Fruit fly (Drosophila melanogaster) whole organism, embryonic: ENCODE measurements around the gene Vlet.
A peak's percentile ranks its signal among the peaks of the same experiment; 100 is the strongest.

Experiments used
- Antp ChIP-seq: fragments of 200-800 bp; sonication (Bioruptor generic); optimal IDR thresholded peaks from 3 replicates; lab custom pipeline; 2016; ENCODE audit warnings: missing biosample characterization, missing genetic modification characterization
- Blimp-1 ChIP-seq: fragments of 200-800 bp; sonication (Bioruptor generic); optimal IDR thresholded peaks from 3 replicates; lab custom pipeline; 2018; ENCODE audit warnings: missing biosample characterization, missing genetic modification characterization, mild to moderate bottlenecking, moderate library complexity, missing genetic modification reagents
- CG10267 ChIP-seq: fragments of 200-800 bp; sonication (Bioruptor generic); optimal IDR thresholded peaks from 2 replicates; lab custom pipeline; 2018; ENCODE audit warnings: missing biosample characterization, mild to moderate bottlenecking, missing genetic modification characterization, moderate library complexity
- CG10654 ChIP-seq: fragments of 200-800 bp; sonication (Bioruptor generic); optimal IDR thresholded peaks from 2 replicates; lab custom pipeline; 2016; ENCODE audit warnings: missing biosample characterization, missing genetic modification characterization
- CG11504 ChIP-seq: fragments of 200-800 bp; sonication (Bioruptor generic); optimal IDR thresholded peaks from 3 replicates; lab custom pipeline; 2019; ENCODE audit warnings: missing biosample characterization, mild to moderate bottlenecking, missing genetic modification characterization, moderate library complexity
- CG12071 ChIP-seq: fragments of 200-800 bp; sonication (Bioruptor generic); optimal IDR thresholded peaks from 3 replicates; lab custom pipeline; 2018; ENCODE audit warnings: missing biosample characterization, mild to moderate bottlenecking, missing genetic modification characterization
- CG13287 ChIP-seq: fragments of 200-800 bp; sonication (Bioruptor generic); IDR thresholded peaks from 2 replicates; pipeline ENCODE4 v1.3.6; 2022; ENCODE audit warnings: missing biosample characterization, missing genetic modification characterization; ENCODE audit not compliant: partially characterized antibody
- CG14050 ChIP-seq: fragments of 200-800 bp; sonication (Bioruptor generic); IDR thresholded peaks from 3 replicates; pipeline ENCODE4 v1.3.6; 2022; ENCODE audit warnings: missing biosample characterization, missing genetic modification characterization
- CG15696 ChIP-seq: fragments of 200-800 bp; sonication (Bioruptor generic); optimal IDR thresholded peaks from 2 replicates; lab custom pipeline; 2019; ENCODE audit warnings: missing biosample characterization, mild to moderate bottlenecking, missing genetic modification characterization, moderate library complexity
- CG16813 ChIP-seq: fragments of 200-800 bp; sonication (Bioruptor generic); IDR thresholded peaks from 3 replicates; pipeline ENCODE4 v1.3.6; 2022; ENCODE audit warnings: missing biosample characterization, missing genetic modification characterization; ENCODE audit not compliant: partially characterized antibody
- CG17802 ChIP-seq: fragments of 200-800 bp; sonication (Bioruptor generic); optimal IDR thresholded peaks from 2 replicates; lab custom pipeline; 2018; ENCODE audit warnings: missing biosample characterization, mild to moderate bottlenecking, missing genetic modification characterization, moderate library complexity
- CG17829 ChIP-seq: fragments of 200-800 bp; optimal IDR thresholded peaks from 2 replicates; lab custom pipeline; 2019; ENCODE audit warnings: missing biosample characterization, mild to moderate bottlenecking, missing genetic modification characterization, moderate library complexity
- CG18764 ChIP-seq: fragments of 200-800 bp; sonication (Bioruptor generic); optimal IDR thresholded peaks from 3 replicates; lab custom pipeline; 2016; ENCODE audit warnings: missing biosample characterization, missing genetic modification characterization
- CG31365 ChIP-seq: fragments of 200-800 bp; sonication (Bioruptor generic); optimal IDR thresholded peaks from 2 replicates; lab custom pipeline; 2018; ENCODE audit warnings: missing biosample characterization, mild to moderate bottlenecking, missing genetic modification characterization
- CG3163 ChIP-seq: fragments of 200-800 bp; sonication (Bioruptor generic); optimal IDR thresholded peaks from 3 replicates; lab custom pipeline; 2016; ENCODE audit warnings: missing biosample characterization, missing genetic modification characterization
- CG3407 ChIP-seq: fragments of 200-800 bp; sonication (Bioruptor generic); optimal IDR thresholded peaks from 2 replicates; lab custom pipeline; 2018; ENCODE audit warnings: missing biosample characterization, mild to moderate bottlenecking, missing genetic modification characterization
- CG4820 ChIP-seq: fragments of 200-800 bp; sonication (Bioruptor generic); optimal IDR thresholded peaks from 3 replicates; lab custom pipeline; 2016; ENCODE audit warnings: missing biosample characterization, missing genetic modification characterization
- CG7745 ChIP-seq: fragments of 200-800 bp; sonication (Bioruptor generic); optimal IDR thresholded peaks from 2 replicates; lab custom pipeline; 2018; ENCODE audit warnings: missing biosample characterization, mild to moderate bottlenecking, missing genetic modification characterization, moderate library complexity
- CG7786 ChIP-seq: fragments of 200-800 bp; sonication (Bioruptor generic); optimal IDR thresholded peaks from 2 replicates; lab custom pipeline; 2016; ENCODE audit warnings: missing biosample characterization, missing genetic modification characterization
- CG7839 ChIP-seq: fragments of 200-800 bp; sonication (Bioruptor generic); optimal IDR thresholded peaks from 3 replicates; lab custom pipeline; 2018; ENCODE audit warnings: missing biosample characterization, mild to moderate bottlenecking, missing genetic modification characterization, moderate library complexity
- CG8089 ChIP-seq: fragments of 200-800 bp; sonication (Bioruptor generic); optimal IDR thresholded peaks from 3 replicates; lab custom pipeline; 2016; ENCODE audit warnings: missing biosample characterization, missing genetic modification characterization
- CG8924 ChIP-seq: fragments of 200-800 bp; optimal IDR thresholded peaks from 3 replicates; lab custom pipeline; 2019; ENCODE audit warnings: missing biosample characterization, mild to moderate bottlenecking, missing genetic modification characterization, moderate library complexity
- CG9817 ChIP-seq: fragments of 200-800 bp; sonication (Bioruptor generic); optimal IDR thresholded peaks from 2 replicates; lab custom pipeline; 2018; ENCODE audit warnings: missing biosample characterization, mild to moderate bottlenecking, missing genetic modification characterization, moderate library complexity
- Chrac-16 ChIP-seq: fragments of 200-800 bp; sonication (Bioruptor generic); optimal IDR thresholded peaks from 3 replicates; lab custom pipeline; 2016; ENCODE audit warnings: missing biosample characterization, missing genetic modification characterization
- Dll ChIP-seq: fragments of 200-800 bp; sonication (Bioruptor generic); IDR thresholded peaks from 4 replicates; pipeline ENCODE4 v1.3.6; 2022; ENCODE audit warnings: missing biosample characterization, missing genetic modification characterization; ENCODE audit not compliant: partially characterized antibody
- E2f2 ChIP-seq: fragments of 200-800 bp; sonication (Bioruptor generic); IDR thresholded peaks from 2 replicates; pipeline ENCODE4 v1.3.6; 2022; ENCODE audit warnings: missing biosample characterization, missing genetic modification characterization
- HHEX ChIP-seq: fragments of 200-800 bp; sonication (Bioruptor generic); optimal IDR thresholded peaks from 3 replicates; lab custom pipeline; 2017; ENCODE audit warnings: missing biosample characterization, mild to moderate bottlenecking, missing genetic modification characterization, missing genetic modification reagents
- Hsf ChIP-seq: fragments of 200-800 bp; sonication (Bioruptor generic); optimal IDR thresholded peaks from 3 replicates; lab custom pipeline; 2016; ENCODE audit warnings: missing biosample characterization, missing genetic modification characterization
- MESR4 ChIP-seq: fragments of 200-800 bp; sonication (Bioruptor generic); optimal IDR thresholded peaks from 2 replicates; lab custom pipeline; 2018; ENCODE audit warnings: missing biosample characterization, mild to moderate bottlenecking, missing genetic modification characterization, moderate library complexity
- Med ChIP-seq: fragments of 200-800 bp; sonication (Bioruptor generic); peaks from one replicate; lab custom pipeline; 2016; ENCODE audit warnings: missing biosample characterization, missing genetic modification characterization, mild to moderate bottlenecking, inconsistent platforms, moderate library complexity
- Sin3A ChIP-seq: fragments of >200 bp; optimal IDR thresholded peaks from 2 replicates; lab custom pipeline; 2018
- Sox100B ChIP-seq: fragments of 200-800 bp; sonication (Bioruptor generic); optimal IDR thresholded peaks from 3 replicates; lab custom pipeline; 2018; ENCODE audit warnings: missing biosample characterization, mild to moderate bottlenecking, missing genetic modification characterization
- Tbp ChIP-seq: fragments of >200 bp; optimal IDR thresholded peaks from 2 replicates; lab custom pipeline; 2018; ENCODE audit warnings: missing biosample characterization, missing genetic modification characterization
- Xbp1 ChIP-seq: fragments of 200-800 bp; sonication (Bioruptor generic); optimal IDR thresholded peaks from 3 replicates; lab custom pipeline; 2016; ENCODE audit warnings: missing biosample characterization, mild to moderate bottlenecking, missing genetic modification characterization
- caup ChIP-seq: fragments of 200-800 bp; sonication (Bioruptor generic); optimal IDR thresholded peaks from 3 replicates; lab custom pipeline; 2017; ENCODE audit warnings: missing biosample characterization, mild to moderate bottlenecking, missing genetic modification characterization, moderate library complexity; ENCODE audit not compliant: severe bottlenecking
- cg ChIP-seq: fragments of 200-800 bp; sonication (Bioruptor generic); optimal IDR thresholded peaks from 3 replicates; lab custom pipeline; 2019; ENCODE audit warnings: missing biosample characterization, mild to moderate bottlenecking, missing genetic modification characterization, moderate library complexity
- chinmo ChIP-seq: fragments of 200-800 bp; sonication (Bioruptor generic); IDR thresholded peaks from 4 replicates; pipeline ENCODE4 v1.3.6; 2022; ENCODE audit warnings: missing biosample characterization, missing genetic modification characterization; ENCODE audit not compliant: partially characterized antibody
- gce ChIP-seq: fragments of 200-800 bp; sonication (Bioruptor generic); IDR thresholded peaks from 3 replicates; pipeline ENCODE4 v1.3.6; 2022; ENCODE audit warnings: missing biosample characterization, missing genetic modification characterization
- gcm2 ChIP-seq: fragments of 200-800 bp; sonication (Bioruptor generic); optimal IDR thresholded peaks from 2 replicates; lab custom pipeline; 2016; ENCODE audit warnings: missing biosample characterization, missing genetic modification characterization
- ham ChIP-seq: fragments of 200-800 bp; sonication (Bioruptor generic); IDR thresholded peaks from 2 replicates; pipeline ENCODE4 v1.3.6; 2022; ENCODE audit warnings: missing biosample characterization, missing genetic modification characterization
- hbn ChIP-seq: fragments of 200-800 bp; sonication (Bioruptor generic); IDR thresholded peaks from 2 replicates; pipeline ENCODE4 v1.3.6; 2022; ENCODE audit warnings: missing biosample characterization, missing genetic modification characterization; ENCODE audit not compliant: partially characterized antibody
- hth ChIP-seq: fragments of >200 bp; optimal IDR thresholded peaks from 2 replicates; lab custom pipeline; 2017; ENCODE audit warnings: inconsistent platforms
- inv ChIP-seq: fragments of 200-800 bp; sonication (Bioruptor generic); IDR thresholded peaks from 2 replicates; pipeline ENCODE4 v1.3.6; 2022; ENCODE audit warnings: missing biosample characterization, missing genetic modification characterization; ENCODE audit not compliant: partially characterized antibody
- nerfin-2 ChIP-seq: fragments of 200-800 bp; sonication (Bioruptor generic); IDR thresholded peaks from 2 replicates; pipeline ENCODE4 v1.3.6; 2022; ENCODE audit warnings: missing biosample characterization, missing genetic modification characterization; ENCODE audit not compliant: partially characterized antibody
- prd ChIP-seq, 3 experiments: fragments of >200 bp in 2 of 3; fragments of 200-800 bp in 1 of 3; sonication (Bioruptor generic) in 1 of 3; optimal IDR thresholded peaks in 2 of 3; IDR thresholded peaks in 1 of 3; 2 replicates in 2 of 3; 3 replicates in 1 of 3; pipeline versions ENCODE4 v1.3.6 to Lab custom; 2017 to 2022; ENCODE audit warnings: missing biosample characterization in 1 of 3, missing genetic modification characterization in 1 of 3
- scrt ChIP-seq: fragments of 200-800 bp; sonication (Bioruptor generic); optimal IDR thresholded peaks from 2 replicates; lab custom pipeline; 2018; ENCODE audit warnings: missing biosample characterization, mild to moderate bottlenecking, missing genetic modification characterization, moderate library complexity
- sima ChIP-seq: fragments of 200-800 bp; sonication (Bioruptor generic); optimal IDR thresholded peaks from 2 replicates; lab custom pipeline; 2016; ENCODE audit warnings: missing biosample characterization, missing genetic modification characterization
- slp2 ChIP-seq: fragments of 200-800 bp; sonication (Bioruptor generic); optimal IDR thresholded peaks from 2 replicates; lab custom pipeline; 2016; ENCODE audit warnings: missing biosample characterization, missing genetic modification characterization
- trh ChIP-seq: fragments of 200-800 bp; sonication (Bioruptor generic); optimal IDR thresholded peaks from 2 replicates; lab custom pipeline; 2016; ENCODE audit warnings: missing biosample characterization, missing genetic modification characterization
- usp ChIP-seq: fragments of >200 bp; optimal IDR thresholded peaks from 2 replicates; lab custom pipeline; 2017; ENCODE audit warnings: missing biosample characterization, missing genetic modification characterization

Gene Vlet

DNA sequence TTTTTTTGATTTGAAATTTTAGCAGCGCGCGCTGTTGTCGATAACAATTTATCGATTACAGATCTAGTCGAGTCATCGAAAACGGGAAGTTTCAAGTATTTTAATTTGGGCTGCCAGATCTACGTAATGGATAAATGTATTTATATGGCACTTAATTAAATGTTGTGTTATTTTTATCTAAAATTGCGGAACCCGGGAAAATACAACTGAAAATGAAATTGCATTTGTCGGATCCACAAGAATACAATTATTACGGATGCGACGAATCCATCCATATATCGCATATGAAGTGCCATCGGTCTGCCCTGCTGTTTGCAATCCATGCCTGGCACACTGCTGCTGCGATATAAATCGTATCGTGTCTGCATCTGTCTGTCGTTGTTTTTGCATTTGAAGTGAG lies 41.7 kb upstream of the Vlet start, which contains the start of gene Tango10 (continued):
- TF ChIP-seq sima: no peak
- TF ChIP-seq scrt: no peak
- TF ChIP-seq nerfin-2 (GFP tag; lab: Robert Waterston, UW): peak; percentile 74
- peak; percentile 52 for TF ChIP-seq CG7786 (GFP tag; lab: Kevin White, UChicago)
- TF ChIP-seq E2f2: peak; percentile 88
- TF ChIP-seq CG11504: no peak
- peak; percentile 5 for TF ChIP-seq cg (GFP tag; lab: Kevin White, UChicago)
- peak; percentile 96 for TF ChIP-seq CG18764 (GFP tag; lab: Kevin White, UChicago)
- TF ChIP-seq gce (GFP tag; lab: Robert Waterston, UW): no peak
- TF ChIP-seq ham: no peak
- TF ChIP-seq Sox100B: no peak
- TF ChIP-seq Hsf (GFP tag; lab: Kevin White, UChicago): peak; percentile 54
- peak; percentile 20 for TF ChIP-seq CG7839 (tag; lab: Kevin White, UChicago)
- TF ChIP-seq Dll: peak; percentile 86
- TF ChIP-seq slp2 (GFP tag; lab: Kevin White, UChicago): peak; percentile 35
- no peak for TF ChIP-seq CG17802
- no peak for TF ChIP-seq CG7745
- no peak for TF ChIP-seq CG12071
- TF ChIP-seq prd (optimal IDR thresholded peaks at IDR 0.05; lab: Kevin White, UChicago): no peak
- TF ChIP-seq prd (GFP tag; IDR thresholded peaks at IDR 0.05; lab: Robert Waterston, UW): peak; percentile 71
- peak; percentile 64 for TF ChIP-seq Sin3A (lab: Kevin White, UChicago)
- peak; percentile 7 for TF ChIP-seq trh (GFP tag; lab: Kevin White, UChicago)
- TF ChIP-seq Chrac-16 (GFP tag; lab: Kevin White, UChicago): peak; percentile 55
- peak; percentile 78 for TF ChIP-seq Med (GFP tag; lab: Kevin White, UChicago)
- TF ChIP-seq CG14050: 0 out of 3 replicates have a peak, but pooled peaks have one; percentile 11
- TF ChIP-seq hbn (GFP tag; lab: Robert Waterston, UW): peak; percentile 75
- no peak for TF ChIP-seq usp (GFP tag; lab: Kevin White, UChicago)
- no peak for TF ChIP-seq HHEX (GFP tag; lab: Kevin White, UChicago)
- peak; percentile 82 for TF ChIP-seq inv (GFP tag; lab: Robert Waterston, UW)
- TF ChIP-seq CG3163: peak; percentile 15
- TF ChIP-seq gcm2 (GFP tag; lab: Kevin White, UChicago): peak; percentile 21
- TF ChIP-seq CG4820 (GFP tag; lab: Kevin White, UChicago): peak; percentile 46
- peak; percentile 67 for TF ChIP-seq Xbp1 (GFP tag; lab: Kevin White, UChicago)
- TF ChIP-seq CG10654 (GFP tag; lab: Kevin White, UChicago): peak; percentile 12
- TF ChIP-seq CG8089 (GFP tag; lab: Kevin White, UChicago): peak; percentile 54
- peak; percentile 70 for TF ChIP-seq CG15696 (tag; lab: Kevin White, UChicago)
- TF ChIP-seq chinmo (GFP tag; lab: Robert Waterston, UW): peak; percentile 77; the same call in 2 of the 4 replicates
- no peak for TF ChIP-seq hth (lab: Kevin White, UChicago)
- no peak for TF ChIP-seq CG3407
- TF ChIP-seq caup (GFP tag; lab: Kevin White, UChicago): peak; percentile 40
- peak; percentile 43 for TF ChIP-seq CG8924 (tag; lab: Kevin White, UChicago)
- TF ChIP-seq CG9817 (tag; lab: Kevin White, UChicago): peak; percentile 43
- no peak for TF ChIP-seq CG31365 (tag; lab: Kevin White, UChicago)
- peak; percentile 51 for TF ChIP-seq CG10267 (tag; lab: Kevin White, UChicago)
- peak; percentile 26 for TF ChIP-seq CG17829
- TF ChIP-seq Antp (GFP tag; lab: Kevin White, UChicago): peak; percentile 38
- TF ChIP-seq Blimp-1 (GFP tag; lab: Kevin White, UChicago): peak; percentile 62
- no peak for TF ChIP-seq Tbp (GFP tag; lab: Kevin White, UChicago)
- peak; percentile 88 for TF ChIP-seq CG13287 (GFP tag; lab: Robert Waterston, UW)
- peak; percentile 69 for TF ChIP-seq MESR4 (GFP tag; lab: Kevin White, UChicago)
- TF ChIP-seq CG16813 (GFP tag; lab: Robert Waterston, UW): peak; percentile 79
